Fruit fly (Drosophila melanogaster): ENCODE data around the gene msl-2.

msl-2 gene

dm6 chr2L:3504851-3505250 is 38.9 kb upstream of the msl-2 start:
- TF ChIP-seq CG9948 (tag; optimal IDR thresholded peaks at IDR 0.05) (no peak), D1 (tag; optimal IDR thresholded peaks at IDR 0.05) (no peak), CG13204 (GFP tag; optimal IDR thresholded peaks at IDR 0.05) (no peak), CG8159 (tag; optimal IDR thresholded peaks at IDR 0.05) (no peak), gl (tag; optimal IDR thresholded peaks at IDR 0.05) (no peak), Ets98B (GFP tag; IDR thresholded peaks at IDR 0.05) (no peak)

- no peak for TF ChIP-seq gl (tag; optimal IDR thresholded peaks at IDR 0.05)
- no peak for TF ChIP-seq CG34367 (tag; optimal IDR thresholded peaks at IDR 0.05)
- no peak for TF ChIP-seq CG4496 (GFP tag; IDR thresholded peaks at IDR 0.05)
Observed at dm6 chr2L:3495465-3495864, 29.6 kb upstream of the msl-2 start.

dm6 chr2L:3493475-3493874 is 27.6 kb upstream of the msl-2 start:
- TF ChIP-seq CG12605 (GFP tag; IDR thresholded peaks at IDR 0.05) (peak; percentile 33; the same call in 1 of the 2 replicates), CG4496 (GFP tag; IDR thresholded peaks at IDR 0.05) (no peak; the same call in 2 of the 3 replicates), CG13204 (GFP tag; optimal IDR thresholded peaks at IDR 0.05) (no peak), CG32121 (GFP tag; IDR thresholded peaks at IDR 0.05) (peak; percentile 48; the same call in 1 of the 2 replicates), CG8301 (tag; optimal IDR thresholded peaks at IDR 0.05) (peak; percentile 2)

DNA sequence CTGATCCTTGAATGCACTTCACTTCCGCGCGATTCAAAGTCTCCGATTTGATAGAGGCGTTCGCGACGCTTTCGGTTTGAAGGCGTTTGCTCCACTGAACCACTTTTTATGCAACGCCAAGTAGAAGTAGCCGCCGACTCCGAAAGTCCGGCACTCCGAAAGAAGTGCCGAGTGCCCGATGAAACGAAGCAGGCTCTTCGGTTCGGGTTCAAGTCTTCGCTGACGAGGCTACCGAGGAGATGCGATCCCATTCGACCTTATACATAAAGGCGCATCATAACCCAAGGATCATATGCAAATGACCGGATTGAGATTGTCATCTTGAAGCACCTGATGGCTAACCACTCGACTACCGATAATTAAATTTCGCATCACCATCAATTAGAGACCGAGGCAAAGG is 25.1 kb upstream of the msl-2 start, which contains the start of gene CG15414:
Gene CG15414 (minus strand): TSS at position 101 of the 400 bp plus-strand sequence.
- no peak for TF ChIP-seq CG12605 (GFP tag; IDR thresholded peaks at IDR 0.05)
- TF ChIP-seq CG4496 (GFP tag; IDR thresholded peaks at IDR 0.05): peak; percentile 53; the same call in 2 of the 3 replicates

- TF ChIP-seq CG8159 (tag; optimal IDR thresholded peaks at IDR 0.05) (no peak), CG32121 (GFP tag; IDR thresholded peaks at IDR 0.05) (0 out of 2 replicates have a peak, but pooled peaks have one; percentile 9), CG9948 (tag; optimal IDR thresholded peaks at IDR 0.05) (no peak), CG4496 (GFP tag; IDR thresholded peaks at IDR 0.05) (0 out of 3 replicates have a peak, but pooled peaks have one; percentile 41), Pif1A (GFP tag; optimal IDR thresholded peaks at IDR 0.05) (no peak), CG12605 (GFP tag; IDR thresholded peaks at IDR 0.05) (peak; percentile 53; the same call in 1 of the 2 replicates), gl (tag; optimal IDR thresholded peaks at IDR 0.05) (no peak), CG13204 (GFP tag; optimal IDR thresholded peaks at IDR 0.05) (no peak), Snoo (tag; optimal IDR thresholded peaks at IDR 0.05) (no peak), CG8301 (tag; optimal IDR thresholded peaks at IDR 0.05) (peak; percentile 40), rn (GFP tag; IDR thresholded peaks at IDR 0.05) (no peak), CG34367 (tag; optimal IDR thresholded peaks at IDR 0.05) (no peak), D1 (tag; optimal IDR thresholded peaks at IDR 0.05) (no peak), Ets98B (GFP tag; IDR thresholded peaks at IDR 0.05) (peak; percentile 7; the same call in 1 of the 2 replicates), EcR (GFP tag; optimal IDR thresholded peaks at IDR 0.05) (no peak), CG15710 (tag; optimal IDR thresholded peaks at IDR 0.05) (no peak), Pif1B (GFP tag; optimal IDR thresholded peaks at IDR 0.05) (no peak), CG17806 (tag; optimal IDR thresholded peaks at IDR 0.05) (no peak), CG10348 (GFP tag; IDR thresholded peaks at IDR 0.05) (no peak), CG14655 (GFP tag; optimal IDR thresholded peaks at IDR 0.05) (peak; percentile 44), fd96Ca (GFP tag; IDR thresholded peaks at IDR 0.05) (0 out of 3 replicates have a peak, but pooled peaks have one; percentile 27)
Observed at dm6 chr2L:3485506-3485905, 19.6 kb upstream of the msl-2 start.

dm6 chr2L:3484759-3485158 is 18.8 kb upstream of the msl-2 start:
- TF ChIP-seq CG14655 (GFP tag; optimal IDR thresholded peaks at IDR 0.05) (peak; percentile 2), CG34367 (tag; optimal IDR thresholded peaks at IDR 0.05) (no peak)

DNA sequence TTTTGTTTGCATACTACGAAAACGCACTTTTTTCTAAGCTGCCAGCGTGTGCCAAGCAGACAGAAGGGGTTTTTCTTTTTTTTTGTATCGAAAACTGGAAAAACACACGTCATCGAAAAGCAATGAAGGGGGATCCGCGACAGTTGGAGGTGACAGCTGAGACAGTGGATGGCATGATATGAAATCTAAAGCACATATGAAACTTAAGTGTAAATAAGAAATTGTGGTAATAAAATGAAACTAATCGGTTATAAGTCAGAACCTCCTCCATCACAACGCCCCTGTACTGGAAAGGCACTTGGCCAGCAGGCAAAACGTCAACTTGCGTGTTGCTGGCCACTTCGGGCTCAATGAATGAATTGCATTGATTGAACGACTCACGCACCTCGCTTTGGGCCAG is 17.8 kb upstream of the msl-2 start:
- TF ChIP-seq CG10348 (GFP tag; IDR thresholded peaks at IDR 0.05) (0 out of 2 replicates have a peak, but pooled peaks have one; percentile 18), Ets98B (GFP tag; IDR thresholded peaks at IDR 0.05) (peak; percentile 35; the same call in 1 of the 2 replicates), CG32121 (GFP tag; IDR thresholded peaks at IDR 0.05) (peak; percentile 44; the same call in 1 of the 2 replicates), Snoo (tag; optimal IDR thresholded peaks at IDR 0.05) (no peak), Pif1A (GFP tag; optimal IDR thresholded peaks at IDR 0.05) (no peak)

DNA sequence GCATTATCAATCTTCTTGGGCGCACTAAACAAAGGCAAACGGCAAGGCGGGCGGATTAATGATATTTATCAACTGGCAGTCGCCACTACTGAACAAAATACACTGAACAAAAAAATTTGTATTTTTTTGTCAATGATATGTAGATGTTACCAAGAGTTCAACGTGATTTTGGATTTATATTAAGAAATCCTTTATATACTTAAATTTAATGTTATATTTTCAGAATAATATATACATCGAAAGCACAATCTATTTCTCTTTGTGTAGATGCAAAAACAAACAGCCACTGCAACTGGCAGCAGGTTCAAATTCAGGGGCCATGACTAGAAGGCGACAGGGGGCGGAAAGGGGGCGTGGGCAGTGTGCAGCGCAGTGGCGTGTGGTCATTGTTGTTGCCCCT is 16.8 kb upstream of the msl-2 start:
- TF ChIP-seq CG34367 (tag; optimal IDR thresholded peaks at IDR 0.05) (no peak), CG4496 (GFP tag; IDR thresholded peaks at IDR 0.05) (peak; percentile 83), CG32121 (GFP tag; IDR thresholded peaks at IDR 0.05) (peak; percentile 92), CG8159 (tag; optimal IDR thresholded peaks at IDR 0.05) (peak; percentile 73), rn (GFP tag; IDR thresholded peaks at IDR 0.05) (peak; percentile 54; the same call in 1 of the 2 replicates), CG14655 (GFP tag; optimal IDR thresholded peaks at IDR 0.05) (peak; percentile 74), Pif1A (GFP tag; optimal IDR thresholded peaks at IDR 0.05) (peak; percentile 14), CG17806 (tag; optimal IDR thresholded peaks at IDR 0.05) (no peak), CG13204 (GFP tag; optimal IDR thresholded peaks at IDR 0.05) (no peak), Pif1B (GFP tag; optimal IDR thresholded peaks at IDR 0.05) (peak; percentile 13), CG8301 (tag; optimal IDR thresholded peaks at IDR 0.05) (peak; percentile 71), fd96Ca (GFP tag; IDR thresholded peaks at IDR 0.05) (peak; percentile 60; the same call in 1 of the 3 replicates), D1 (tag; optimal IDR thresholded peaks at IDR 0.05) (no peak), CG12605 (GFP tag; IDR thresholded peaks at IDR 0.05) (peak; percentile 80), CG9948 (tag; optimal IDR thresholded peaks at IDR 0.05) (peak; percentile 56), CG10348 (GFP tag; IDR thresholded peaks at IDR 0.05) (peak; percentile 51; the same call in 1 of the 2 replicates), Ets98B (GFP tag; IDR thresholded peaks at IDR 0.05) (peak; percentile 82), CG15710 (tag; optimal IDR thresholded peaks at IDR 0.05) (peak; percentile 72)
